Fruit fly (Drosophila melanogaster) whole organism, embryonic: Measurements from ENCODE around the gene CG12017.

Source experiments
- Aef1 ChIP-seq: fragments of 200-800 bp; sonication (Bioruptor generic); IDR thresholded peaks from 3 replicates; pipeline ENCODE4 v1.3.6; 2022; ENCODE audit warnings: missing biosample characterization, missing genetic modification characterization
- Antp ChIP-seq: fragments of 200-800 bp; sonication (Bioruptor generic); optimal IDR thresholded peaks from 3 replicates; lab custom pipeline; 2016; ENCODE audit warnings: missing biosample characterization, missing genetic modification characterization
- BEAF-32 ChIP-seq: fragments of 200-800 bp; sonication (Bioruptor generic); optimal IDR thresholded peaks from 3 replicates; lab custom pipeline; 2017; ENCODE audit warnings: missing biosample characterization, missing genetic modification characterization, mild to moderate bottlenecking, moderate library complexity, missing genetic modification reagents
- CG10654 ChIP-seq: fragments of 200-800 bp; sonication (Bioruptor generic); optimal IDR thresholded peaks from 2 replicates; lab custom pipeline; 2016; ENCODE audit warnings: missing biosample characterization, missing genetic modification characterization
- CG11696 ChIP-seq: fragments of 200-800 bp; sonication (Bioruptor generic); IDR thresholded peaks from 2 replicates; pipeline ENCODE4 v1.3.6; 2022; ENCODE audit warnings: missing biosample characterization, missing genetic modification characterization
- CG12071 ChIP-seq: fragments of 200-800 bp; sonication (Bioruptor generic); optimal IDR thresholded peaks from 3 replicates; lab custom pipeline; 2018; ENCODE audit warnings: missing biosample characterization, mild to moderate bottlenecking, missing genetic modification characterization
- CG12942 ChIP-seq: fragments of 200-800 bp; sonication (Bioruptor generic); optimal IDR thresholded peaks from 3 replicates; lab custom pipeline; 2016; ENCODE audit warnings: missing biosample characterization, missing genetic modification characterization
- CG13296 ChIP-seq: fragments of 200-800 bp; sonication (Bioruptor generic); optimal IDR thresholded peaks from 3 replicates; lab custom pipeline; 2018; ENCODE audit warnings: missing biosample characterization, mild to moderate bottlenecking, missing genetic modification characterization
- CG14965 ChIP-seq: fragments of 200-800 bp; sonication (Bioruptor generic); optimal IDR thresholded peaks from 2 replicates; lab custom pipeline; 2016; ENCODE audit warnings: missing biosample characterization, missing genetic modification characterization, borderline replicate concordance
- CG16813 ChIP-seq: fragments of 200-800 bp; sonication (Bioruptor generic); IDR thresholded peaks from 3 replicates; pipeline ENCODE4 v1.3.6; 2022; ENCODE audit warnings: missing biosample characterization, missing genetic modification characterization; ENCODE audit not compliant: partially characterized antibody
- CG17385 ChIP-seq: fragments of 200-800 bp; sonication (Bioruptor generic); optimal IDR thresholded peaks from 3 replicates; lab custom pipeline; 2018; ENCODE audit warnings: missing biosample characterization, mild to moderate bottlenecking, missing genetic modification characterization
- CG1792 ChIP-seq: fragments of 200-800 bp; sonication (Bioruptor generic); optimal IDR thresholded peaks from 2 replicates; lab custom pipeline; 2016; ENCODE audit warnings: missing biosample characterization, missing genetic modification characterization
- CG1832 ChIP-seq: fragments of 200-800 bp; sonication (Bioruptor generic); optimal IDR thresholded peaks from 2 replicates; lab custom pipeline; 2017; ENCODE audit warnings: missing biosample characterization, mild to moderate bottlenecking, missing genetic modification characterization, inconsistent platforms
- CG3995 ChIP-seq: fragments of 200-800 bp; sonication (Bioruptor generic); optimal IDR thresholded peaks from 3 replicates; lab custom pipeline; 2016; ENCODE audit warnings: missing biosample characterization, missing genetic modification characterization
- CG4730 ChIP-seq: fragments of 200-800 bp; sonication (Bioruptor generic); IDR thresholded peaks from 2 replicates; pipeline ENCODE4 v1.3.6; 2022; ENCODE audit warnings: missing biosample characterization, missing genetic modification characterization
- CG6765 ChIP-seq: fragments of 200-800 bp; sonication (Bioruptor generic); optimal IDR thresholded peaks from 3 replicates; lab custom pipeline; 2017; ENCODE audit warnings: missing biosample characterization, mild to moderate bottlenecking, missing genetic modification characterization
- CG6854 ChIP-seq: fragments of 200-800 bp; sonication (Bioruptor generic); optimal IDR thresholded peaks from 3 replicates; lab custom pipeline; 2017; ENCODE audit warnings: missing biosample characterization, mild to moderate bottlenecking, missing genetic modification characterization
- CG7357 ChIP-seq: fragments of 200-800 bp; sonication (Bioruptor generic); IDR thresholded peaks from 3 replicates; pipeline ENCODE4 v1.3.6; 2022; ENCODE audit warnings: missing biosample characterization, missing genetic modification characterization
- CG8924 ChIP-seq: fragments of 200-800 bp; optimal IDR thresholded peaks from 3 replicates; lab custom pipeline; 2019; ENCODE audit warnings: missing biosample characterization, mild to moderate bottlenecking, missing genetic modification characterization, moderate library complexity
- CG9727 ChIP-seq: fragments of 200-800 bp; sonication (Bioruptor generic); optimal IDR thresholded peaks from 3 replicates; lab custom pipeline; 2017; ENCODE audit warnings: missing biosample characterization, mild to moderate bottlenecking, missing genetic modification characterization
- CG9932 ChIP-seq: fragments of 200-800 bp; sonication (Bioruptor generic); IDR thresholded peaks from 2 replicates; pipeline ENCODE4 v1.3.6; 2022; ENCODE audit warnings: missing biosample characterization, missing genetic modification characterization
- CoRest ChIP-seq: fragments of 200-800 bp; sonication (Bioruptor generic); optimal IDR thresholded peaks from 3 replicates; lab custom pipeline; 2018; ENCODE audit warnings: missing biosample characterization, mild to moderate bottlenecking, missing genetic modification characterization, moderate library complexity
- Fer1 ChIP-seq: fragments of 200-800 bp; sonication (Bioruptor generic); optimal IDR thresholded peaks from 2 replicates; lab custom pipeline; 2017; ENCODE audit warnings: missing biosample characterization, mild to moderate bottlenecking, missing genetic modification characterization
- Mad ChIP-seq: fragments of 200-800 bp; sonication (Bioruptor generic); optimal IDR thresholded peaks from 2 replicates; lab custom pipeline; 2016; ENCODE audit warnings: missing biosample characterization, missing genetic modification characterization
- Meics ChIP-seq: fragments of 200-800 bp; sonication (Bioruptor generic); optimal IDR thresholded peaks from 2 replicates; lab custom pipeline; 2017; ENCODE audit warnings: missing biosample characterization, mild to moderate bottlenecking, missing genetic modification characterization
- Rfx ChIP-seq: fragments of 200-800 bp; sonication (Bioruptor generic); IDR thresholded peaks from 2 replicates; pipeline ENCODE4 v1.3.6; 2022; ENCODE audit warnings: missing biosample characterization, missing genetic modification characterization
- Scr ChIP-seq: fragments of 200-800 bp; sonication (Bioruptor generic); IDR thresholded peaks from 2 replicates; pipeline ENCODE4 v1.3.6; 2022; ENCODE audit warnings: missing biosample characterization, missing genetic modification characterization; ENCODE audit not compliant: partially characterized antibody
- Sox102F ChIP-seq: fragments of 200-800 bp; sonication (Bioruptor generic); optimal IDR thresholded peaks from 2 replicates; lab custom pipeline; 2018; ENCODE audit warnings: missing biosample characterization, mild to moderate bottlenecking, missing genetic modification characterization, moderate library complexity
- Stat92E ChIP-seq, 3 experiments: fragments of >200 bp in 2 of 3; fragments of 200-800 bp in 1 of 3; sonication (Bioruptor generic) in 1 of 3; optimal IDR thresholded peaks; 2 replicates each; lab custom pipeline; 2017 to 2019; ENCODE audit warnings: missing biosample characterization in 3 of 3, missing genetic modification characterization in 3 of 3, mild to moderate bottlenecking in 1 of 3, moderate library complexity in 1 of 3
- Taf1 ChIP-seq: fragments of 200-800 bp; sonication (Bioruptor generic); IDR thresholded peaks from 2 replicates; pipeline ENCODE4 v1.3.6; 2022; ENCODE audit warnings: missing biosample characterization, missing genetic modification characterization
- Vsx1 ChIP-seq: fragments of 200-800 bp; sonication (Bioruptor generic); optimal IDR thresholded peaks from 2 replicates; lab custom pipeline; 2017; ENCODE audit warnings: missing biosample characterization, mild to moderate bottlenecking, missing genetic modification characterization, missing genetic modification reagents
- Xrp1 ChIP-seq: fragments of 200-800 bp; sonication (Bioruptor generic); IDR thresholded peaks from 2 replicates; pipeline ENCODE4 v1.3.6; 2022; ENCODE audit warnings: missing biosample characterization, missing genetic modification characterization
- YL-1 ChIP-seq: fragments of 200-800 bp; sonication (Bioruptor generic); optimal IDR thresholded peaks from 3 replicates; lab custom pipeline; 2017; ENCODE audit warnings: missing biosample characterization, mild to moderate bottlenecking, missing genetic modification characterization
- al ChIP-seq: fragments of 200-800 bp; sonication (Bioruptor generic); IDR thresholded peaks from 2 replicates; pipeline ENCODE4 v1.3.6; 2022; ENCODE audit warnings: missing biosample characterization, missing genetic modification characterization
- bcd ChIP-seq: fragments of 200-800 bp; sonication (Bioruptor generic); optimal IDR thresholded peaks from 2 replicates; lab custom pipeline; 2017; ENCODE audit warnings: missing biosample characterization, mild to moderate bottlenecking, missing genetic modification characterization
- croc ChIP-seq: fragments of 200-800 bp; sonication (Bioruptor generic); conservative IDR thresholded peaks from 3 replicates; pipeline ENCODE4 v1.3.6; 2022; ENCODE audit warnings: missing biosample characterization, missing genetic modification characterization
- fd102C ChIP-seq: fragments of 200-800 bp; sonication (Bioruptor generic); optimal IDR thresholded peaks from 2 replicates; lab custom pipeline; 2018; ENCODE audit warnings: missing biosample characterization, mild to moderate bottlenecking, missing genetic modification characterization, moderate library complexity
- gcm2 ChIP-seq: fragments of 200-800 bp; sonication (Bioruptor generic); optimal IDR thresholded peaks from 2 replicates; lab custom pipeline; 2016; ENCODE audit warnings: missing biosample characterization, missing genetic modification characterization
- gfzf ChIP-seq: fragments of 200-800 bp; sonication (Bioruptor generic); optimal IDR thresholded peaks from 2 replicates; lab custom pipeline; 2016; ENCODE audit warnings: missing biosample characterization, mild to moderate bottlenecking, missing genetic modification characterization, moderate library complexity
- grau ChIP-seq: fragments of 200-800 bp; optimal IDR thresholded peaks from 3 replicates; lab custom pipeline; 2019; ENCODE audit warnings: missing biosample characterization, mild to moderate bottlenecking, missing genetic modification characterization, moderate library complexity
- hbn ChIP-seq: fragments of 200-800 bp; sonication (Bioruptor generic); IDR thresholded peaks from 2 replicates; pipeline ENCODE4 v1.3.6; 2022; ENCODE audit warnings: missing biosample characterization, missing genetic modification characterization; ENCODE audit not compliant: partially characterized antibody
- hkb ChIP-seq, 2 experiments: fragments of 200-800 bp in 1 of 2; fragments of >200 bp in 1 of 2; sonication (Bioruptor generic) in 1 of 2; IDR thresholded peaks in 1 of 2; optimal IDR thresholded peaks in 1 of 2; 2 replicates each; pipeline versions ENCODE4 v1.3.6 to Lab custom; 2017 to 2022; ENCODE audit warnings: missing biosample characterization in 1 of 2, missing genetic modification characterization in 1 of 2
- hth ChIP-seq: fragments of >200 bp; optimal IDR thresholded peaks from 2 replicates; lab custom pipeline; 2017; ENCODE audit warnings: inconsistent platforms
- ind ChIP-seq: fragments of 200-800 bp; sonication (Bioruptor generic); optimal IDR thresholded peaks from 3 replicates; lab custom pipeline; 2016; ENCODE audit warnings: missing biosample characterization, missing genetic modification characterization
- insv ChIP-seq, 2 experiments: fragments of 200-800 bp; sonication (Bioruptor generic); optimal IDR thresholded peaks; 3 replicates each; lab custom pipeline; 2016 to 2018; ENCODE audit warnings: missing biosample characterization in 2 of 2, missing genetic modification characterization in 2 of 2
- kah ChIP-seq: fragments of 200-800 bp; sonication (Bioruptor generic); optimal IDR thresholded peaks from 2 replicates; lab custom pipeline; 2018; ENCODE audit warnings: missing biosample characterization, mild to moderate bottlenecking, missing genetic modification characterization
- pnt ChIP-seq: fragments of 200-800 bp; sonication (Bioruptor generic); optimal IDR thresholded peaks from 3 replicates; lab custom pipeline; 2016; ENCODE audit warnings: missing biosample characterization, missing genetic modification characterization
- shn ChIP-seq: fragments of 200-800 bp; sonication (Bioruptor generic); optimal IDR thresholded peaks from 3 replicates; lab custom pipeline; 2016; ENCODE audit warnings: missing biosample characterization, missing genetic modification characterization
- sima ChIP-seq: fragments of 200-800 bp; sonication (Bioruptor generic); optimal IDR thresholded peaks from 2 replicates; lab custom pipeline; 2016; ENCODE audit warnings: missing biosample characterization, missing genetic modification characterization
- usp ChIP-seq: fragments of >200 bp; optimal IDR thresholded peaks from 2 replicates; lab custom pipeline; 2017; ENCODE audit warnings: missing biosample characterization, missing genetic modification characterization
- wdn ChIP-seq: fragments of 200-800 bp; sonication (Bioruptor generic); IDR thresholded peaks from 2 replicates; pipeline ENCODE4 v1.3.6; 2022; ENCODE audit warnings: missing biosample characterization, missing genetic modification characterization

CG12017 gene

DNA sequence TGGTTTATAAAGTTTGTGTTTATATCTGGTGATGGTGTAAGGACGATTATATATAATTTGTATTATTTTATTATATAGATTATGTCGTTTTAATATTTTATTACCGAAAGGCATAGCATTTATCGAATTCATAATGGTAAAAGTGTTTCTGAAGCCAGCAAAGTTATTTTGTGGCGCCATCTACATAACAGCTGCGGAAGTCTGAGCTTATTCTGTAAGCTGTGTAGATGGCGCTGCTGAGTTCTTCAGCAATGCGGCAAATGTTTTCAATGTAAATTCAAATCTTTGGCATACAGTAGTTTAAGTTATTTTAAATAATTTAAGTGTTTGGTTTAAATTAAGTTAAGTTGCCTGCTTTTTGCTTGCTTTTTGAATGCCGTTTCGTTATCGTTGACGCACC, 8.4 kb downstream of the CG12017 start (continued):
- TF ChIP-seq CG14965 (no peak), CG12071 (GFP tag; lab: Kevin White, UChicago) (no peak), CG11696 (GFP tag; lab: Robert Waterston, UW) (no peak), Stat92E (GFP tag; optimal IDR thresholded peaks at IDR 0.05; lab: Kevin White, UChicago) (no peak), CG8924 (no peak), hbn (GFP tag; lab: Robert Waterston, UW) (no peak), Scr (GFP tag; lab: Robert Waterston, UW) (no peak), sima (GFP tag; lab: Kevin White, UChicago) (no peak), Rfx (GFP tag; lab: Robert Waterston, UW) (peak; percentile 83), ind (peak; percentile 29), CoRest (tag; lab: Kevin White, UChicago) (no peak), YL-1 (GFP tag; lab: Kevin White, UChicago) (no peak), croc (no peak), CG6765 (no peak), CG7357 (GFP tag; lab: Robert Waterston, UW) (no peak), Taf1 (GFP tag; lab: Robert Waterston, UW) (no peak), Antp (GFP tag; lab: Kevin White, UChicago) (no peak), bcd (GFP tag; lab: Kevin White, UChicago) (no peak), CG1792 (GFP tag; lab: Kevin White, UChicago) (no peak), BEAF-32 (no peak), gfzf (GFP tag; lab: Kevin White, UChicago) (no peak), Mad (no peak), CG12942 (no peak), Aef1 (GFP tag; lab: Robert Waterston, UW) (peak; percentile 34; the same call in 1 of the 3 replicates), CG1832 (GFP tag; lab: Kevin White, UChicago) (no peak), CG17385 (GFP tag; lab: Kevin White, UChicago) (no peak), CG16813 (GFP tag; lab: Robert Waterston, UW) (no peak), Meics (GFP tag; lab: Kevin White, UChicago) (no peak), grau (no peak), wdn (no peak), CG13296 (GFP tag; lab: Kevin White, UChicago) (no peak), al (GFP tag; lab: Robert Waterston, UW) (no peak), Sox102F (GFP tag; lab: Kevin White, UChicago) (no peak), hkb (optimal IDR thresholded peaks at IDR 0.05; lab: Kevin White, UChicago) (no peak), hkb (GFP tag; IDR thresholded peaks at IDR 0.05; lab: Robert Waterston, UW) (no peak), shn (GFP tag; lab: Kevin White, UChicago) (no peak), CG10654 (GFP tag; lab: Kevin White, UChicago) (peak; percentile 35), fd102C (no peak), usp (no peak), hth (no peak), Vsx1 (GFP tag; lab: Kevin White, UChicago) (no peak), CG9727 (no peak), CG4730 (GFP tag; lab: Robert Waterston, UW) (peak; percentile 58; the same call in 1 of the 2 replicates), pnt (GFP tag; lab: Kevin White, UChicago) (no peak), Fer1 (no peak), gcm2 (no peak), Xrp1 (GFP tag; lab: Robert Waterston, UW) (no peak), CG6854 (GFP tag; lab: Kevin White, UChicago) (no peak), CG3995 (GFP tag; lab: Kevin White, UChicago) (no peak), insv (GFP tag; optimal IDR thresholded peaks at IDR 0.05; lab: Kevin White, UChicago) (no peak), CG9932 (GFP tag; lab: Robert Waterston, UW) (peak; percentile 59), kah (no peak)
